Worm (Caenorhabditis elegans) whole organism, L1 larva: ENCODE data around the gene T26A5.2.

ENCODE experiments used
- C04F5.9 ChIP-seq: sonication (generic microtip); optimal IDR thresholded peaks from 2 replicates; lab custom pipeline; 2016; ENCODE audit warnings: missing genetic modification characterization, missing compliant biosample characterization
- C16A3.4 ChIP-seq: fragments of 150-350 bp; optimal IDR thresholded peaks from 2 replicates; lab custom pipeline; 2014; ENCODE audit warnings: missing biosample characterization, missing genetic modification characterization
- C34B4.2 ChIP-seq: sonication (generic microtip); optimal IDR thresholded peaks from 2 replicates; lab custom pipeline; 2017; ENCODE audit warnings: mild to moderate bottlenecking, missing genetic modification characterization, missing compliant biosample characterization
- aha-1 ChIP-seq: fragments of 150-350 bp; optimal IDR thresholded peaks from 2 replicates; lab custom pipeline; 2014; ENCODE audit warnings: missing biosample characterization, missing genetic modification characterization
- alr-1 ChIP-seq: fragments of 200-800 bp; sonication (Bioruptor generic); optimal IDR thresholded peaks from 2 replicates; lab custom pipeline; 2018; ENCODE audit warnings: borderline replicate concordance, mild to moderate bottlenecking, missing genetic modification characterization, missing compliant biosample characterization
- blmp-1 ChIP-seq: fragments of 150-350 bp; optimal IDR thresholded peaks from 2 replicates; lab custom pipeline; 2014; ENCODE audit warnings: missing biosample characterization, missing genetic modification characterization
- ceh-63 ChIP-seq: fragments of 200-800 bp; sonication (Bioruptor generic); optimal IDR thresholded peaks from 2 replicates; lab custom pipeline; 2018; ENCODE audit warnings: mild to moderate bottlenecking, missing genetic modification characterization, missing compliant biosample characterization
- ceh-8 ChIP-seq: fragments of 200-800 bp; sonication (Bioruptor generic); optimal IDR thresholded peaks from 2 replicates; lab custom pipeline; 2018; ENCODE audit warnings: mild to moderate bottlenecking, missing genetic modification characterization, moderate library complexity, missing compliant biosample characterization
- ceh-88 ChIP-seq: fragments of 200-800 bp; sonication (Bioruptor generic); IDR thresholded peaks from 2 replicates; pipeline ENCODE4 v1.3.6; 2022; ENCODE audit warnings: missing genetic modification characterization, missing compliant biosample characterization
- efl-3 ChIP-seq: fragments of 200-800 bp; sonication (Bioruptor generic); optimal IDR thresholded peaks from 2 replicates; lab custom pipeline; 2018; ENCODE audit warnings: mild to moderate bottlenecking, missing genetic modification characterization, missing compliant biosample characterization
- egl-27 ChIP-seq, 2 experiments: fragments of 150-350 bp in 1 of 2; sonication (generic microtip); optimal IDR thresholded peaks; 3 replicates each; lab custom pipeline; 2017 to 2018; ENCODE audit warnings: missing biosample characterization in 2 of 2, missing genetic modification characterization in 2 of 2, missing genetic modification reagents in 2 of 2
- elt-2 ChIP-seq: sonication (generic microtip); optimal IDR thresholded peaks from 2 replicates; lab custom pipeline; 2016; ENCODE audit warnings: missing genetic modification characterization, mild to moderate bottlenecking, inconsistent platforms, missing compliant biosample characterization, missing genetic modification reagents
- ets-5 ChIP-seq: fragments of 200-800 bp; sonication (Bioruptor generic); IDR thresholded peaks from 2 replicates; pipeline ENCODE4 v1.3.6; 2022; ENCODE audit warnings: missing genetic modification characterization, missing compliant biosample characterization
- fkh-4 ChIP-seq: sonication (generic microtip); optimal IDR thresholded peaks from 2 replicates; lab custom pipeline; 2016; ENCODE audit warnings: missing compliant biosample characterization, missing genetic modification characterization, borderline replicate concordance
- fkh-8 ChIP-seq: sonication (generic microtip); optimal IDR thresholded peaks from 2 replicates; lab custom pipeline; 2016; ENCODE audit warnings: mild to moderate bottlenecking, missing genetic modification characterization, missing compliant biosample characterization
- grh-1 ChIP-seq: fragments of 200-800 bp; sonication (Bioruptor generic); IDR thresholded peaks from 2 replicates; pipeline ENCODE4 v1.3.6; 2022; ENCODE audit warnings: missing genetic modification reagents, missing genetic modification characterization, missing compliant biosample characterization
- hlh-4 ChIP-seq: sonication (generic microtip); optimal IDR thresholded peaks from 2 replicates; lab custom pipeline; 2016; ENCODE audit warnings: mild to moderate bottlenecking, missing genetic modification characterization, missing compliant biosample characterization
- isw-1 ChIP-seq: fragments of 200-800 bp; sonication (Bioruptor generic); IDR thresholded peaks from 2 replicates; pipeline ENCODE4 v1.3.6; 2022; ENCODE audit warnings: missing genetic modification characterization, missing compliant biosample characterization
- jun-1 ChIP-seq: fragments of 150-350 bp; optimal IDR thresholded peaks from 2 replicates; lab custom pipeline; 2014; ENCODE audit warnings: missing biosample characterization, missing genetic modification reagents, missing genetic modification characterization
- lin-35 ChIP-seq, 2 experiments: fragments of 150-350 bp; optimal IDR thresholded peaks; 2 replicates each; lab custom pipeline; 2014; ENCODE audit warnings: missing biosample characterization in 2 of 2, missing genetic modification characterization in 2 of 2, missing genetic modification reagents in 2 of 2
- lsy-2 ChIP-seq, 2 experiments: fragments of 150-350 bp; optimal IDR thresholded peaks; 2 replicates each; lab custom pipeline; 2014; ENCODE audit warnings: missing biosample characterization in 2 of 2, missing genetic modification characterization in 2 of 2
- mdl-1 ChIP-seq, 2 experiments: fragments of 150-350 bp; optimal IDR thresholded peaks; 2 replicates each; lab custom pipeline; 2014 to 2017; ENCODE audit warnings: missing biosample characterization in 2 of 2, missing genetic modification characterization in 2 of 2, inconsistent platforms in 1 of 2
- mep-1 ChIP-seq: fragments of 150-350 bp; optimal IDR thresholded peaks from 2 replicates; lab custom pipeline; 2014; ENCODE audit warnings: missing biosample characterization, missing genetic modification characterization
- nhr-19 ChIP-seq: fragments of 200-800 bp; sonication (Bioruptor generic); conservative IDR thresholded peaks from 2 replicates; pipeline ENCODE4 v1.3.6; 2022; ENCODE audit warnings: missing genetic modification characterization, missing compliant biosample characterization
- nhr-20 ChIP-seq: sonication (generic microtip); optimal IDR thresholded peaks from 2 replicates; lab custom pipeline; 2016; ENCODE audit warnings: mild to moderate bottlenecking, missing genetic modification characterization, missing compliant biosample characterization
- nhr-237 ChIP-seq: fragments of 150-350 bp; optimal IDR thresholded peaks from 2 replicates; lab custom pipeline; 2014; ENCODE audit warnings: missing biosample characterization, missing genetic modification characterization
- nhr-28 ChIP-seq: fragments of 150-350 bp; optimal IDR thresholded peaks from 2 replicates; lab custom pipeline; 2014; ENCODE audit warnings: missing biosample characterization, missing genetic modification characterization
- nhr-47 ChIP-seq: sonication (generic microtip); optimal IDR thresholded peaks from 2 replicates; lab custom pipeline; 2016; ENCODE audit warnings: mild to moderate bottlenecking, missing genetic modification characterization, moderate library complexity, missing compliant biosample characterization
- nhr-71 ChIP-seq: sonication (generic microtip); optimal IDR thresholded peaks from 2 replicates; lab custom pipeline; 2016; ENCODE audit warnings: mild to moderate bottlenecking, missing genetic modification characterization, moderate library complexity, missing compliant biosample characterization
- nhr-76 ChIP-seq: sonication (generic microtip); optimal IDR thresholded peaks from 2 replicates; lab custom pipeline; 2017; ENCODE audit warnings: missing biosample characterization, missing genetic modification characterization
- nhr-85 ChIP-seq: sonication (generic microtip); peaks from one replicate; lab custom pipeline; 2016; ENCODE audit warnings: missing genetic modification characterization, inconsistent platforms, missing compliant biosample characterization
- pax-3 ChIP-seq: fragments of 200-800 bp; sonication (Bioruptor generic); optimal IDR thresholded peaks from 2 replicates; lab custom pipeline; 2018; ENCODE audit warnings: mild to moderate bottlenecking, missing genetic modification characterization, moderate library complexity, missing compliant biosample characterization
- pqm-1 ChIP-seq: sonication (generic microtip); optimal IDR thresholded peaks from 3 replicates; lab custom pipeline; 2017; ENCODE audit warnings: missing biosample characterization, missing genetic modification characterization
- skn-1 ChIP-seq: fragments of 150-350 bp; optimal IDR thresholded peaks from 2 replicates; lab custom pipeline; 2014; ENCODE audit warnings: missing biosample characterization, missing genetic modification characterization
- snpc-4 ChIP-seq: fragments of 150-350 bp; optimal IDR thresholded peaks from 2 replicates; lab custom pipeline; 2014; ENCODE audit warnings: missing biosample characterization, missing genetic modification characterization
- snu-23 ChIP-seq: sonication (generic microtip); optimal IDR thresholded peaks from 2 replicates; lab custom pipeline; 2016; ENCODE audit warnings: missing genetic modification characterization, missing compliant biosample characterization
- tlp-1 ChIP-seq: fragments of 150-350 bp; optimal IDR thresholded peaks from 2 replicates; lab custom pipeline; 2014; ENCODE audit warnings: missing biosample characterization, missing genetic modification characterization
- unc-30 ChIP-seq: sonication (generic microtip); optimal IDR thresholded peaks from 2 replicates; lab custom pipeline; 2017; ENCODE audit warnings: missing biosample characterization, missing genetic modification characterization
- unc-62 ChIP-seq: fragments of 150-350 bp; optimal IDR thresholded peaks from 2 replicates; lab custom pipeline; 2014; ENCODE audit warnings: missing biosample characterization, missing genetic modification reagents, missing genetic modification characterization
- vab-15 ChIP-seq: sonication (generic microtip); optimal IDR thresholded peaks from 2 replicates; lab custom pipeline; 2017; ENCODE audit warnings: missing genotype, mild to moderate bottlenecking, missing genetic modification characterization, missing compliant biosample characterization
- ztf-4 ChIP-seq: fragments of 150-350 bp; optimal IDR thresholded peaks from 2 replicates; lab custom pipeline; 2014; ENCODE audit warnings: missing biosample characterization, missing genetic modification characterization

T26A5.2 gene

ce11 chrIII:6431766-6432228 is 35.3 kb upstream of the T26A5.2 start, which contains the start of the genes mrps-17 and txdc-9 (continued):
- TF ChIP-seq nhr-237 (tag; lab: Kevin White, UChicago): peak; percentile 20
- no peak for TF ChIP-seq ets-5 (GFP tag; lab: Robert Waterston, UW)
- TF ChIP-seq elt-2 (tag; lab: Kevin White, UChicago): peak; percentile 2
- no peak for TF ChIP-seq fkh-4 (tag; lab: Kevin White, UChicago)
- peak; percentile 44 for TF ChIP-seq fkh-8 (tag; lab: Kevin White, UChicago)
- peak; percentile 97 for TF ChIP-seq mep-1 (tag; lab: Kevin White, UChicago)
- TF ChIP-seq C04F5.9: peak; percentile 40
- TF ChIP-seq mdl-1 (tag; optimal IDR thresholded peaks at IDR 0.05; lab: Kevin White, UChicago): no peak
- peak; percentile 54 for TF ChIP-seq isw-1 (GFP tag; lab: Robert Waterston, UW)
- no peak for TF ChIP-seq nhr-28
- no peak for TF ChIP-seq pax-3 (tag; lab: Kevin White, UChicago)
- peak; percentile 57 for TF ChIP-seq ceh-8
- no peak for TF ChIP-seq grh-1 (GFP tag; lab: Robert Waterston, UW)
- peak; percentile 73 for TF ChIP-seq skn-1 (tag; lab: Kevin White, UChicago)
- peak; percentile 49 for TF ChIP-seq ztf-4
- no peak for TF ChIP-seq jun-1 (tag; lab: Kevin White, UChicago)
- no peak; the same call in 1 of the 2 replicates for TF ChIP-seq ceh-88 (GFP tag; lab: Robert Waterston, UW)
- TF ChIP-seq lin-35 (GFP tag; optimal IDR thresholded peaks at IDR 0.05; lab: Kevin White, UChicago): peak; percentile 80 to 88
- TF ChIP-seq nhr-76 (tag; lab: Kevin White, UChicago): no peak
- no peak for TF ChIP-seq blmp-1 (tag; lab: Kevin White, UChicago)
- no peak for TF ChIP-seq unc-62 (GFP tag; lab: Kevin White, UChicago)
- peak; percentile 82 for TF ChIP-seq snu-23 (GFP tag; lab: Kevin White, UChicago)
- TF ChIP-seq hlh-4: no peak
- TF ChIP-seq lsy-2 (tag; optimal IDR thresholded peaks at IDR 0.05; lab: Kevin White, UChicago): peak; percentile 87 to 93
- TF ChIP-seq tlp-1: no peak
- peak; percentile 52 for TF ChIP-seq nhr-85 (tag; lab: Kevin White, UChicago)
- no peak for TF ChIP-seq ceh-63 (GFP tag; lab: Kevin White, UChicago)
- TF ChIP-seq egl-27 (tag; optimal IDR thresholded peaks at IDR 0.05; lab: Kevin White, UChicago): no peak
- no peak for TF ChIP-seq unc-30 (tag; lab: Kevin White, UChicago)
- TF ChIP-seq C16A3.4: peak; percentile 93
- TF ChIP-seq nhr-20 (tag; lab: Kevin White, UChicago): peak; percentile 78
- no peak for TF ChIP-seq C34B4.2

- TF ChIP-seq aha-1 (tag; lab: Kevin White, UChicago): no peak
- TF ChIP-seq alr-1 (tag; lab: Kevin White, UChicago): no peak
- no peak for TF ChIP-seq snpc-4 (tag; lab: Kevin White, UChicago)
- TF ChIP-seq nhr-19: no peak
- TF ChIP-seq unc-62 (GFP tag; lab: Kevin White, UChicago): no peak
- no peak for TF ChIP-seq efl-3 (GFP tag; lab: Kevin White, UChicago)
- TF ChIP-seq mdl-1 (tag; optimal IDR thresholded peaks at IDR 0.05; lab: Kevin White, UChicago): no peak
- TF ChIP-seq C16A3.4: no peak
- TF ChIP-seq vab-15 (tag; lab: Kevin White, UChicago): no peak
- TF ChIP-seq pqm-1 (tag; lab: Kevin White, UChicago): no peak
- TF ChIP-seq lsy-2 (tag; optimal IDR thresholded peaks at IDR 0.05; lab: Kevin White, UChicago): no peak
- no peak for TF ChIP-seq grh-1 (GFP tag; lab: Robert Waterston, UW)
- no peak for TF ChIP-seq ets-5 (GFP tag; lab: Robert Waterston, UW)
- TF ChIP-seq nhr-47 (tag; lab: Kevin White, UChicago): no peak
- TF ChIP-seq nhr-71 (tag; lab: Kevin White, UChicago): no peak
- TF ChIP-seq, all 84 proteins: peak for 0
Observed at ce11 chrIII:6432939-6433338, 34.2 kb upstream of the T26A5.2 start, which contains the start of gene vps-16. TSS of gene vps-16 (plus strand) at chrIII:6433239.
